In genomic region chr3L:21882075-21882474, dm6 we compare ENCODE assay signal across 3 fruit fly cellular contexts.
TF ChIP-seq lines count a peak whose summit lies in the region.

No protein-coding gene starts in this region.

- TF ChIP-seq CTCF in whole organism, embryonic (GFP tag; optimal IDR thresholded peaks at IDR 0.05; lab: Kevin White, UChicago), result no peak

TF ChIP-seq in whole organism, adult, 20 proteins besides CTCF, POLR2A, EP300 and RAD21:
- no peak for TF ChIP-seq toe (GFP tag; optimal IDR thresholded peaks at IDR 0.05; lab: Kevin White, UChicago)
- no peak for TF ChIP-seq CG5204 (GFP tag; optimal IDR thresholded peaks at IDR 0.05; lab: Kevin White, UChicago)
- TF ChIP-seq kay (GFP tag; lab: Kevin White, UChicago; ENCODE audit: borderline replicate concordance), result peak; percentile 77

TF ChIP-seq in whole organism, embryonic, 481 proteins besides CTCF, POLR2A, EP300 and RAD21:
- peak; percentile 65 for TF ChIP-seq sens (GFP tag; lab: Kevin White, UChicago)
- 0 out of 2 replicates have a peak, but pooled peaks have one; percentile 7 for TF ChIP-seq Xrp1 (GFP tag; IDR thresholded peaks at IDR 0.05; lab: Robert Waterston, UW)
- TF ChIP-seq gcm (GFP tag; optimal IDR thresholded peaks at IDR 0.05; lab: Kevin White, UChicago), result no peak
- peak in 1 of 2 experiments; percentile 25 for TF ChIP-seq eve (GFP tag; optimal IDR thresholded peaks at IDR 0.05; lab: Kevin White, UChicago)
TF ChIP-seq in whole organism, embryonic: peak in this region for 3.

TF ChIP-seq in whole organism, prepupa, 60 proteins besides CTCF, POLR2A, EP300 and RAD21:
- no peak for TF ChIP-seq CG3032 (tag; optimal IDR thresholded peaks at IDR 0.05; lab: Kevin White, UChicago)
- TF ChIP-seq CG15336 (GFP tag; IDR thresholded peaks at IDR 0.05; lab: Robert Waterston, UW), result no peak
- TF ChIP-seq Hr4 (GFP tag; optimal IDR thresholded peaks at IDR 0.05; lab: Kevin White, UChicago), result peak; percentile 12
- peak; percentile 7 for TF ChIP-seq Met (GFP tag; optimal IDR thresholded peaks at IDR 0.05; lab: Kevin White, UChicago)
- TF ChIP-seq OdsH (GFP tag; optimal IDR thresholded peaks at IDR 0.05; lab: Kevin White, UChicago), result no peak
- TF ChIP-seq svp (GFP tag; lab: Kevin White, UChicago), result peak; percentile 34
- TF ChIP-seq Eip78C (GFP tag; lab: Kevin White, UChicago), result peak; percentile 81
